Fruit fly (Drosophila melanogaster): ENCODE measurements around the gene wts.

DNA sequence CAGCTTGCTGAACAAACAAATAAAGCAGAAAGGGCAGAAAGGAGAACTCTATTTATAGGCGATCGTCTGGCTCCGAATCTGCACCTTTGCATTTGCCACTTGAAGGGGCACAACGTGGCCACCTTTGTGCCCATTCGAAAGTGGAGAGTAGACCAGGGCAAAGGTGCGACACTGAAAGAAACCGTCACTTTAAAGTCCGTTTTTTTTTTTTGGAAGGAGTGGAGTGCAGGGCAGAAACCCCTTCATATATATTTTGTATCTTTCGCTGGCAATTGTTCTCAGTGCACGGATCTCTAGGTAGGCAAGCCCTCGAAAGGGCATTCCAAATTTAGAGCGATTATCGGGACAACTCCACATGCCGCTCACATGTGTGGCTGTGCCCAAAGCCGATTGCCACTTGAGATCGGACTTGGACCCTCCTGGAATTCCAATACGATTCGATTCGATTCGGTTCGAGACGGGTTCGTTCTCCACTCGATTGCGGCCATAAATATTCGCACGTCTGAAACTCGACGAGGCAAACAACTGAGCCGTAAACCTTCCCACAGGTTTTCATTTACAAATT lies 36.3 kb downstream of the wts start:
- TF ChIP-seq CG32121 (GFP tag; IDR thresholded peaks at IDR 0.05) (no peak), Ets98B (GFP tag; IDR thresholded peaks at IDR 0.05) (no peak), CG8159 (tag; optimal IDR thresholded peaks at IDR 0.05) (no peak), fd96Ca (GFP tag; IDR thresholded peaks at IDR 0.05) (no peak), CG10348 (GFP tag; IDR thresholded peaks at IDR 0.05) (no peak), CG8301 (tag; optimal IDR thresholded peaks at IDR 0.05) (no peak), rn (GFP tag; IDR thresholded peaks at IDR 0.05) (no peak), CG4496 (GFP tag; IDR thresholded peaks at IDR 0.05) (no peak)
